Fruit fly (Drosophila melanogaster) whole organism, embryonic: ENCODE data around the gene CG7182.
A peak's percentile ranks its signal among the peaks of the same experiment; 100 is the strongest.

Experiments
- Adf1 ChIP-seq: fragments of 200-800 bp; sonication (Bioruptor generic); IDR thresholded peaks from 2 replicates; pipeline ENCODE4 v1.3.6; 2022; ENCODE audit warnings: missing biosample characterization, missing genetic modification characterization
- BtbVII ChIP-seq: fragments of 200-800 bp; sonication (Bioruptor generic); optimal IDR thresholded peaks from 3 replicates; lab custom pipeline; 2017; ENCODE audit warnings: missing biosample characterization, mild to moderate bottlenecking, missing genetic modification characterization
- CG11696 ChIP-seq: fragments of 200-800 bp; sonication (Bioruptor generic); IDR thresholded peaks from 2 replicates; pipeline ENCODE4 v1.3.6; 2022; ENCODE audit warnings: missing biosample characterization, missing genetic modification characterization
- CG12155 ChIP-seq: fragments of 200-800 bp; sonication (Bioruptor generic); optimal IDR thresholded peaks from 3 replicates; lab custom pipeline; 2016; ENCODE audit warnings: missing biosample characterization, missing genetic modification characterization
- CG12391 ChIP-seq: fragments of 200-800 bp; sonication (Bioruptor generic); optimal IDR thresholded peaks from 3 replicates; lab custom pipeline; 2018; ENCODE audit warnings: missing biosample characterization, mild to moderate bottlenecking, missing genetic modification characterization, moderate library complexity
- CG12744 ChIP-seq: fragments of 200-800 bp; sonication (Bioruptor generic); optimal IDR thresholded peaks from 2 replicates; lab custom pipeline; 2016; ENCODE audit warnings: missing biosample characterization, missing genetic modification characterization
- CG14965 ChIP-seq: fragments of 200-800 bp; sonication (Bioruptor generic); optimal IDR thresholded peaks from 2 replicates; lab custom pipeline; 2016; ENCODE audit warnings: missing biosample characterization, missing genetic modification characterization, borderline replicate concordance
- CG15479 ChIP-seq: fragments of 200-800 bp; sonication (Bioruptor generic); optimal IDR thresholded peaks from 3 replicates; lab custom pipeline; 2019; ENCODE audit warnings: missing biosample characterization, mild to moderate bottlenecking, missing genetic modification characterization, moderate library complexity
- CG16813 ChIP-seq: fragments of 200-800 bp; sonication (Bioruptor generic); IDR thresholded peaks from 3 replicates; pipeline ENCODE4 v1.3.6; 2022; ENCODE audit warnings: missing biosample characterization, missing genetic modification characterization; ENCODE audit not compliant: partially characterized antibody
- CG18599 ChIP-seq: fragments of 200-800 bp; sonication (Bioruptor generic); optimal IDR thresholded peaks from 3 replicates; lab custom pipeline; 2017; ENCODE audit warnings: missing biosample characterization, missing genetic modification characterization, mild to moderate bottlenecking, moderate library complexity, missing genetic modification reagents
- CG2120 ChIP-seq: fragments of 200-800 bp; sonication (Bioruptor generic); optimal IDR thresholded peaks from 3 replicates; lab custom pipeline; 2016; ENCODE audit warnings: missing biosample characterization, missing genetic modification characterization
- CG31224 ChIP-seq: fragments of 200-800 bp; sonication (Bioruptor generic); IDR thresholded peaks from 2 replicates; pipeline ENCODE4 v1.3.6; 2022; ENCODE audit warnings: missing biosample characterization, missing genetic modification characterization
- CG32772 ChIP-seq: fragments of 200-800 bp; sonication (Bioruptor generic); IDR thresholded peaks from 2 replicates; pipeline ENCODE4 v1.3.6; 2022; ENCODE audit warnings: missing biosample characterization, missing genetic modification characterization
- CG4617 ChIP-seq: fragments of 200-800 bp; sonication (Bioruptor generic); optimal IDR thresholded peaks from 3 replicates; lab custom pipeline; 2016; ENCODE audit warnings: missing biosample characterization, missing genetic modification characterization, borderline replicate concordance
- CG4707 ChIP-seq: fragments of 200-800 bp; sonication (Bioruptor generic); optimal IDR thresholded peaks from 2 replicates; lab custom pipeline; 2018; ENCODE audit warnings: missing biosample characterization, mild to moderate bottlenecking, missing genetic modification characterization, moderate library complexity
- CG4854 ChIP-seq: fragments of 200-800 bp; sonication (Bioruptor generic); optimal IDR thresholded peaks from 2 replicates; lab custom pipeline; 2016; ENCODE audit warnings: missing biosample characterization, missing genetic modification characterization, inconsistent platforms
- CG6791 ChIP-seq: fragments of 200-800 bp; sonication (Bioruptor generic); IDR thresholded peaks from 3 replicates; pipeline ENCODE4 v1.3.6; 2022; ENCODE audit warnings: missing biosample characterization, missing genetic modification characterization; ENCODE audit not compliant: partially characterized antibody
- CG6854 ChIP-seq: fragments of 200-800 bp; sonication (Bioruptor generic); optimal IDR thresholded peaks from 3 replicates; lab custom pipeline; 2017; ENCODE audit warnings: missing biosample characterization, mild to moderate bottlenecking, missing genetic modification characterization
- CG7928 ChIP-seq: fragments of 200-800 bp; sonication (Bioruptor generic); optimal IDR thresholded peaks from 2 replicates; lab custom pipeline; 2017; ENCODE audit warnings: missing biosample characterization, mild to moderate bottlenecking, missing genetic modification characterization
- CG9876 ChIP-seq: fragments of 200-800 bp; sonication (Bioruptor generic); optimal IDR thresholded peaks from 2 replicates; lab custom pipeline; 2016; ENCODE audit warnings: missing biosample characterization, missing genetic modification characterization
- Dfd ChIP-seq, 2 experiments: fragments of >200 bp; optimal IDR thresholded peaks; 2 replicates each; lab custom pipeline; 2017; ENCODE audit warnings: missing biosample characterization in 2 of 2, missing genetic modification characterization in 2 of 2
- Drgx ChIP-seq: fragments of 200-800 bp; sonication (Bioruptor generic); IDR thresholded peaks from 2 replicates; pipeline ENCODE4 v1.3.6; 2022; ENCODE audit warnings: missing biosample characterization, missing genetic modification characterization
- E2f2 ChIP-seq: fragments of 200-800 bp; sonication (Bioruptor generic); IDR thresholded peaks from 2 replicates; pipeline ENCODE4 v1.3.6; 2022; ENCODE audit warnings: missing biosample characterization, missing genetic modification characterization
- GATAe ChIP-seq: fragments of 200-800 bp; sonication (Bioruptor generic); conservative IDR thresholded peaks from 2 replicates; pipeline ENCODE4 v1.3.6; 2022; ENCODE audit warnings: missing biosample characterization, missing genetic modification characterization
- Hmr ChIP-seq: fragments of 200-800 bp; sonication (Bioruptor generic); optimal IDR thresholded peaks from 3 replicates; lab custom pipeline; 2017; ENCODE audit warnings: mild to moderate bottlenecking, missing biosample characterization, missing genetic modification reagents, missing genetic modification characterization
- Hr39 ChIP-seq: fragments of >200 bp; optimal IDR thresholded peaks from 2 replicates; lab custom pipeline; 2017
- Med ChIP-seq: fragments of 200-800 bp; sonication (Bioruptor generic); peaks from one replicate; lab custom pipeline; 2016; ENCODE audit warnings: missing biosample characterization, missing genetic modification characterization, mild to moderate bottlenecking, inconsistent platforms, moderate library complexity
- Six4 ChIP-seq: fragments of 200-800 bp; sonication (Bioruptor generic); optimal IDR thresholded peaks from 2 replicates; lab custom pipeline; 2016; ENCODE audit warnings: missing biosample characterization, missing genetic modification characterization
- Tbp ChIP-seq: fragments of >200 bp; optimal IDR thresholded peaks from 2 replicates; lab custom pipeline; 2018; ENCODE audit warnings: missing biosample characterization, missing genetic modification characterization
- Vsx1 ChIP-seq: fragments of 200-800 bp; sonication (Bioruptor generic); optimal IDR thresholded peaks from 2 replicates; lab custom pipeline; 2017; ENCODE audit warnings: missing biosample characterization, mild to moderate bottlenecking, missing genetic modification characterization, missing genetic modification reagents
- Xbp1 ChIP-seq: fragments of 200-800 bp; sonication (Bioruptor generic); optimal IDR thresholded peaks from 3 replicates; lab custom pipeline; 2016; ENCODE audit warnings: missing biosample characterization, mild to moderate bottlenecking, missing genetic modification characterization
- Xrp1 ChIP-seq: fragments of 200-800 bp; sonication (Bioruptor generic); IDR thresholded peaks from 2 replicates; pipeline ENCODE4 v1.3.6; 2022; ENCODE audit warnings: missing biosample characterization, missing genetic modification characterization
- chinmo ChIP-seq: fragments of 200-800 bp; sonication (Bioruptor generic); IDR thresholded peaks from 4 replicates; pipeline ENCODE4 v1.3.6; 2022; ENCODE audit warnings: missing biosample characterization, missing genetic modification characterization; ENCODE audit not compliant: partially characterized antibody
- chn ChIP-seq: fragments of 200-800 bp; sonication (Bioruptor generic); optimal IDR thresholded peaks from 2 replicates; lab custom pipeline; 2016; ENCODE audit warnings: missing biosample characterization, missing genetic modification characterization
- exex ChIP-seq: fragments of 200-800 bp; sonication (Bioruptor generic); optimal IDR thresholded peaks from 4 replicates; lab custom pipeline; 2018; ENCODE audit warnings: missing biosample characterization, mild to moderate bottlenecking, missing genetic modification characterization, moderate library complexity
- grn ChIP-seq: fragments of 200-800 bp; sonication (Bioruptor generic); optimal IDR thresholded peaks from 3 replicates; lab custom pipeline; 2017; ENCODE audit warnings: missing biosample characterization, missing genetic modification characterization
- h ChIP-seq: fragments of >200 bp; optimal IDR thresholded peaks from 2 replicates; lab custom pipeline; 2017
- hb ChIP-seq: fragments of 200-800 bp; sonication (Bioruptor generic); IDR thresholded peaks from 3 replicates; pipeline ENCODE4 v1.3.6; 2022; ENCODE audit warnings: missing biosample characterization, missing genetic modification characterization; ENCODE audit not compliant: partially characterized antibody
- jing ChIP-seq: fragments of 200-800 bp; sonication (Bioruptor generic); optimal IDR thresholded peaks from 2 replicates; lab custom pipeline; 2018; ENCODE audit warnings: missing biosample characterization, mild to moderate bottlenecking, missing genetic modification characterization
- lmd ChIP-seq: fragments of 200-800 bp; sonication (Bioruptor generic); IDR thresholded peaks from 2 replicates; pipeline ENCODE4 v1.3.6; 2022; ENCODE audit warnings: missing biosample characterization, missing genetic modification characterization
- maf-S ChIP-seq: fragments of 200-800 bp; sonication (Bioruptor generic); optimal IDR thresholded peaks from 2 replicates; lab custom pipeline; 2016; ENCODE audit warnings: missing biosample characterization, missing genetic modification characterization
- mld ChIP-seq: fragments of 200-800 bp; sonication (Bioruptor generic); IDR thresholded peaks from 3 replicates; pipeline ENCODE4 v1.3.6; 2022; ENCODE audit warnings: missing biosample characterization, missing genetic modification characterization; ENCODE audit not compliant: partially characterized antibody
- nom ChIP-seq: fragments of 200-800 bp; sonication (Bioruptor generic); optimal IDR thresholded peaks from 2 replicates; lab custom pipeline; 2017; ENCODE audit warnings: missing biosample characterization, missing genetic modification characterization, mild to moderate bottlenecking, moderate library complexity, missing genetic modification reagents
- odd ChIP-seq: fragments of 200-800 bp; sonication (Bioruptor generic); optimal IDR thresholded peaks from 2 replicates; lab custom pipeline; 2017; ENCODE audit warnings: missing biosample characterization, mild to moderate bottlenecking, missing genetic modification characterization
- pb ChIP-seq: fragments of 200-800 bp; sonication (Bioruptor generic); optimal IDR thresholded peaks from 3 replicates; lab custom pipeline; 2016; ENCODE audit warnings: missing biosample characterization, missing genetic modification characterization
- pnt ChIP-seq: fragments of 200-800 bp; sonication (Bioruptor generic); optimal IDR thresholded peaks from 3 replicates; lab custom pipeline; 2016; ENCODE audit warnings: missing biosample characterization, missing genetic modification characterization
- ranshi ChIP-seq: fragments of 200-800 bp; sonication (Bioruptor generic); IDR thresholded peaks from 2 replicates; pipeline ENCODE4 v1.3.6; 2022; ENCODE audit warnings: missing biosample characterization, missing genetic modification characterization
- sob ChIP-seq: fragments of 200-800 bp; sonication (Bioruptor generic); IDR thresholded peaks from 2 replicates; pipeline ENCODE4 v1.3.6; 2022; ENCODE audit warnings: missing biosample characterization, missing genetic modification characterization
- unc-4 ChIP-seq: fragments of 200-800 bp; sonication (Bioruptor generic); IDR thresholded peaks from 2 replicates; pipeline ENCODE4 v1.3.6; 2022; ENCODE audit warnings: missing biosample characterization, missing genetic modification characterization; ENCODE audit not compliant: partially characterized antibody
- vvl ChIP-seq: fragments of 200-800 bp; sonication (Bioruptor generic); IDR thresholded peaks from 2 replicates; pipeline ENCODE4 v1.3.6; 2022; ENCODE audit warnings: missing biosample characterization, missing genetic modification characterization
- zen ChIP-seq: fragments of 200-800 bp; sonication (Bioruptor generic); optimal IDR thresholded peaks from 3 replicates; lab custom pipeline; 2018; ENCODE audit warnings: missing biosample characterization, mild to moderate bottlenecking, missing genetic modification characterization, moderate library complexity

CG7182 gene

DNA sequence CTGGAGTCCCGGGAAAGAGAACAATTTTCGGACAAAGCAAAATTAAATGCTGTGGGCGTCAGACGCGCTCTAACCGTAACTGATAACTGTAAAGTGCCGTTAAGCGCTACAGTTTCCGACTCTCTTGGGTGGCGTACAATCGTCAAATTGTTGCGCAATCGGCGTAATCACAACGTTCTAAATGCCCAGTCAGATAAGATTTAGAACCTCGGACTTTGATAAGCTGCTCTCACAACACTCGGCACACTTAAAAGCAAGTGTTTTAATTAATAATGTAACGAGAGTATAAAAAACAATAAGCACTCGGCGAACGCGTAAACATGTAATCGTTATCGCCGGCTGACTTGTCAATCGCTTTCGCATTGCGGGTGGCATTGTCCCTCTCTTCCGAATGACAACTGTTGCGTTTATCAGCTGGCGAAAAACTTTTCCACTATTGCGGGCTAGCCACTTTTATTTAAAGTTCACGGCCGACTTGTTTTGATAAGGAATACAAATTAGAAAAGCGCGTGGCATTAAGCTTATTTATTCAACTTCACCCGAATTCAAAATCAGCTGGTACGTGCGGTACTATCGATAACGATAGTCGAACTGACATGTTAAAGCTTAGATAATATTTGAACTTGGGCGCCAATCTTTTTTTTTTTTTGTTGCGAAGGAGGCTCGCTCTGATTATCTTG lies 12.7 kb upstream of the CG7182 start (continued):
- peak; percentile 50 for TF ChIP-seq GATAe (GFP tag; lab: Robert Waterston, UW)
- TF ChIP-seq chinmo, result peak; percentile 75; the same call in 3 of the 4 replicates
- TF ChIP-seq grn (GFP tag; lab: Kevin White, UChicago), result peak; percentile 87
- TF ChIP-seq CG16813 (GFP tag; lab: Robert Waterston, UW), result peak; percentile 52; the same call in 1 of the 3 replicates
- no peak for TF ChIP-seq chn
- no peak for TF ChIP-seq CG4854 (GFP tag; lab: Kevin White, UChicago)
- TF ChIP-seq odd (GFP tag; lab: Kevin White, UChicago), result no peak
- peak; percentile 47; the same call in 1 of the 3 replicates for TF ChIP-seq hb
- TF ChIP-seq CG6791 (GFP tag; lab: Robert Waterston, UW), result peak; percentile 74
- no peak for TF ChIP-seq maf-S (GFP tag; lab: Kevin White, UChicago)
- TF ChIP-seq CG18599 (GFP tag; lab: Kevin White, UChicago), result peak; percentile 5
- no peak for TF ChIP-seq BtbVII
- TF ChIP-seq CG6854, result peak; percentile 12
- no peak for TF ChIP-seq CG12391 (tag; lab: Kevin White, UChicago)
- peak; percentile 74 for TF ChIP-seq unc-4 (GFP tag; lab: Robert Waterston, UW)
- TF ChIP-seq zen (tag; lab: Kevin White, UChicago), result no peak
- no peak for TF ChIP-seq ranshi (GFP tag; lab: Robert Waterston, UW)
- no peak for TF ChIP-seq Vsx1
- no peak for TF ChIP-seq CG9876
- peak; percentile 97 for TF ChIP-seq exex (tag; lab: Kevin White, UChicago)
- no peak for TF ChIP-seq CG15479

DNA sequence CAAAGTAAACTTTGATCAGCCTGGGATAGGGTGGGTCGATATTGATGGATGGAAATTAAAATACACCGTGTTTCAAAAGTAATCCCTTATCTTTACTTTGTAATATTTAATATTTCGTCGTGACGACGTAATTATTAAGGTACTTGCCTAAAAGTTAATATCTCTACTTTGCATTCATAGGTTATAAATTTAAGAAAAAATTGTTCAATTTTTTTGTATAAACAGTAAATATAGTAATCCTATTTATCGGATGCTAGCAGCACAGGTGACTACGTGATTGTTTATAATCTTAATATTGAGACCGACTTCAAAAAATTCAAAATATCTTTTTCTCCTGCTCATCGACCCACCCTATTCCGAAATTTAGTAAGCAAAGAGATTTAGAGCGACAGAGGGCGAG lies 12.0 kb upstream of the CG7182 start:
- no peak for TF ChIP-seq pnt (GFP tag; lab: Kevin White, UChicago)
- TF ChIP-seq CG11696 (GFP tag; lab: Robert Waterston, UW), result no peak
- TF ChIP-seq sob, result no peak
- no peak for TF ChIP-seq Drgx (GFP tag; lab: Robert Waterston, UW)
- no peak for TF ChIP-seq Hr39 (lab: Kevin White, UChicago)
- peak; percentile 78 for TF ChIP-seq Med (GFP tag; lab: Kevin White, UChicago)
- no peak for TF ChIP-seq CG14965 (GFP tag; lab: Kevin White, UChicago)
- TF ChIP-seq Xrp1 (GFP tag; lab: Robert Waterston, UW), result no peak
- no peak for TF ChIP-seq CG12155 (GFP tag; lab: Kevin White, UChicago)
- no peak for TF ChIP-seq maf-S (GFP tag; lab: Kevin White, UChicago)
- TF ChIP-seq pb (GFP tag; lab: Kevin White, UChicago), result no peak
- no peak for TF ChIP-seq Tbp
- TF ChIP-seq CG12744 (GFP tag; lab: Kevin White, UChicago), result no peak
- no peak for TF ChIP-seq Six4
- TF ChIP-seq CG4617 (GFP tag; lab: Kevin White, UChicago), result no peak
- no peak for TF ChIP-seq h (lab: Kevin White, UChicago)
- TF ChIP-seq lmd, result no peak
- peak; percentile 54 for TF ChIP-seq nom (GFP tag; lab: Kevin White, UChicago)
- TF ChIP-seq E2f2 (GFP tag; lab: Robert Waterston, UW), result no peak
- TF ChIP-seq CG2120, result peak; percentile 12
- TF ChIP-seq CG31224 (GFP tag; lab: Robert Waterston, UW), result no peak
- TF ChIP-seq Xbp1 (GFP tag; lab: Kevin White, UChicago), result no peak
- TF ChIP-seq jing (GFP tag; lab: Kevin White, UChicago), result no peak
- TF ChIP-seq Adf1, result no peak
- TF ChIP-seq vvl (GFP tag; lab: Robert Waterston, UW), result 0 out of 2 replicates have a peak, but pooled peaks have one; percentile 16
- TF ChIP-seq Dfd (GFP tag; optimal IDR thresholded peaks at IDR 0.05; lab: Kevin White, UChicago), result no peak
- TF ChIP-seq CG7928 (GFP tag; lab: Kevin White, UChicago), result no peak
- TF ChIP-seq CG4707 (GFP tag; lab: Kevin White, UChicago), result no peak
- TF ChIP-seq CG32772 (GFP tag; lab: Robert Waterston, UW), result no peak
- no peak for TF ChIP-seq Hmr (GFP tag; lab: Kevin White, UChicago)
- no peak for TF ChIP-seq mld (GFP tag; lab: Robert Waterston, UW)
